Worm (Caenorhabditis elegans): ENCODE measurements around the gene T24E12.10.
"Not testable (repeated sequence)": the region's sequence is repeated elsewhere in the genome, so short reads cannot be mapped to it uniquely, and the experiment has no call there.

The T24E12.10 gene

DNA sequence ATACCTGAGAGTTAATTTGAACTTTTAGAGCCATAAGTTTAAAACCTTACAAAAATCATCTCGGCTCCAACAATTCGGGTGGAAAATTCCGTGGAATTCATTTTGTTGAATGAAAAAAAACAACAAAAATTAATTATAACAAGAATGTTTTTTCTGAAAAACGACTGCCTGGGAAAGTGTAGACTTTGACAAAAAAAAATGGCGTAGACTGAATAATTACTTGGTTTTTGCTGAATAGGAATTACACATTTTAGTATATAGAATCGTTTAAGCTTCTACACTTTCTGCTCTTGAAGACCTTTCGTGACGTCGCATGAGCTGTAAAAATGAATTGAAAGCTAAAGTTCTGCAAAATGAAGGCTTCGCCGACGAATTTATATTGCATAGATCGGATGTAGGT lies 8.5 kb downstream of the T24E12.10 start, which contains the start of gene srx-112:
Gene srx-112 (minus strand): TSS at position 101 of the 400 bp plus-strand sequence.
- TF ChIP-seq pha-4 (tag; optimal IDR thresholded peaks at IDR 0.05) (no peak), syd-9 (tag; optimal IDR thresholded peaks at IDR 0.05) (no peak), ceh-19 (GFP tag; optimal IDR thresholded peaks at IDR 0.05) (no peak), pax-1 (tag; optimal IDR thresholded peaks at IDR 0.05) (no peak), dmd-4 (tag; optimal IDR thresholded peaks at IDR 0.05; ENCODE audit: borderline replicate concordance) (no peak), tbx-2 (tag; optimal IDR thresholded peaks at IDR 0.05) (no peak), nfya-1 (tag; optimal IDR thresholded peaks at IDR 0.05) (no peak), hlh-8 (tag; optimal IDR thresholded peaks at IDR 0.05) (no peak), che-1 (tag; optimal IDR thresholded peaks at IDR 0.05) (no peak)

DNA sequence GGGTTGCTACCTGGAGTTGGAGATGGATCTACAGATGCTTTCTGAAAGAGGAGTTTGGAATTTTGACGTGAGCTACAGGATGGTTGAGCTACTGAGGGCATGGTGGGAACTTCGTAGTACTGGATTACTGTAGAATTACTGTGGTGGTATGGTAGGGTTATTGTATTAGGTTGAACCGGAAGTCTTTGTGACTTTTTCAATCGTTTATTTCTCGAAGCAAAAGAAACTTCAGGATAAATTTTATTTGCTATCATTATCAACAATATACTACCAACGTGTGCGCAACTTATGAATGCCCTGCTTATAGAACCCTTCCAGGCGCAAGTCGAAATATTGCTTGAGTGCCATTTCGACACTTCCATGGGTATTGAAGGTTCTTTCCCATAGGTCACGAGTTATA lies 11.4 kb downstream of the T24E12.10 start, which contains the start of gene T24E12.6:
Gene T24E12.6 (minus strand): TSS at position 101 of the 400 bp plus-strand sequence.
- TF ChIP-seq hlh-13 (GFP tag; optimal IDR thresholded peaks at IDR 0.05); lim-6 (tag; optimal IDR thresholded peaks at IDR 0.05); ref-2 (tag; optimal IDR thresholded peaks at IDR 0.05): not testable (repeated sequence)

DNA sequence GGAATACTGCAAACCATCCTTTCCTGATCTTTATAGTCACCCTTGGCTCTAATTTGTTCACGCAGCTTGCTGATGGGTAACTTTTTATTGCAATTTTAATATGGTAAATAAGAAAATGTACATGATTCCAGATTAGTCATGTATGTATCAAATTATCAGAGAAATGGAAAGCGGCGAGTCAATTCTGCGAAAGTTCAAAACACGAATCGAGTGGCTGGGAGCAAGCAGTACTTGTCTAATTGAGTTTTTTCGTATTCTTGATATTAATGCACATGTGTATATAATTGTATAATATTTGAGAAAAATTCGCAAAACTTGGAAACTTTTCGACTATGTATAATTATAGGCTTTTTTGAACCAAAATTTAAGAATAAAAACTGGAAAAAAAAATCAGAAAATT lies 14.0 kb downstream of the T24E12.10 start, which contains the start of gene T24E12.12:
Gene T24E12.12 (plus strand): TSS at position 281 of the 400 bp plus-strand sequence.
- TF ChIP-seq zip-5 (tag; optimal IDR thresholded peaks at IDR 0.05) (no peak), fax-1 (tag; optimal IDR thresholded peaks at IDR 0.05) (no peak), pag-3 (tag; optimal IDR thresholded peaks at IDR 0.05; ENCODE audit: borderline replicate concordance) (no peak), pha-4 (tag; optimal IDR thresholded peaks at IDR 0.05) (no peak), ceh-6 (GFP tag; optimal IDR thresholded peaks at IDR 0.05) (no peak)

DNA sequence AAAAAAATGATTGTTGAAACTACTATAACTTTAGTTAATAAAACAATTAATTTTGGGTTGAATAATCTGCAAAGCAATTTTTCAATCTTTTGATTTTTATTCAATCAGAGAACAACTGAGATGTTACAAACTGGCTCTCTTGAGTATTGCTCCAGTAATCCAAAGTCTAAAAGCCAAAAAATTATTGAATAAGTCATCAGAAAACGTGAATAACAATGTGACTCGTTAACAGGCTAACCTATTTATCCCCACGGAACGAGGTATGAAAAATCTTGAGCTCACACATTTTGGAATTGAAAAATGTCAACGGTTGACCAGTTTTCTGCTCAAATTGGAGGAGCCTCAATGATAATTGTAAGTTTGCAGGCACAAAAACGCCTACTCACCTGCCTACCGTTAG lies 15.5 kb downstream of the T24E12.10 start, which contains the start of gene srx-111:
Gene srx-111 (plus strand): TSS at position 301 of the 400 bp plus-strand sequence.
- TF ChIP-seq tbx-2 (tag; optimal IDR thresholded peaks at IDR 0.05) (no peak), eyg-1 (tag; optimal IDR thresholded peaks at IDR 0.05) (no peak), mec-3 (tag; optimal IDR thresholded peaks at IDR 0.05; ENCODE audit: borderline replicate concordance) (no peak), ahr-1 (tag; optimal IDR thresholded peaks at IDR 0.05) (no peak), odd-2 (tag; optimal IDR thresholded peaks at IDR 0.05) (no peak), fax-1 (tag; optimal IDR thresholded peaks at IDR 0.05) (no peak), ceh-22 (tag; optimal IDR thresholded peaks at IDR 0.05) (no peak), C38D4.7 (GFP tag; optimal IDR thresholded peaks at IDR 0.05) (no peak), F13H6.1 (tag; optimal IDR thresholded peaks at IDR 0.05) (no peak), hlh-15 (tag; optimal IDR thresholded peaks at IDR 0.05) (no peak), sox-2 (GFP tag; IDR thresholded peaks at IDR 0.05) (no peak), ceh-19 (GFP tag; optimal IDR thresholded peaks at IDR 0.05) (no peak), elt-2 (tag; optimal IDR thresholded peaks at IDR 0.05) (no peak), nhr-11 (tag; optimal IDR thresholded peaks at IDR 0.05) (no peak), fkh-6 (tag; optimal IDR thresholded peaks at IDR 0.05) (no peak), ceh-45 (GFP tag; IDR thresholded peaks at IDR 0.05) (no peak), ceh-31 (tag; optimal IDR thresholded peaks at IDR 0.05) (no peak), rnt-1 (tag; optimal IDR thresholded peaks at IDR 0.05) (no peak), elt-4 (tag; optimal IDR thresholded peaks at IDR 0.05) (no peak), pax-1 (tag; optimal IDR thresholded peaks at IDR 0.05) (no peak)

DNA sequence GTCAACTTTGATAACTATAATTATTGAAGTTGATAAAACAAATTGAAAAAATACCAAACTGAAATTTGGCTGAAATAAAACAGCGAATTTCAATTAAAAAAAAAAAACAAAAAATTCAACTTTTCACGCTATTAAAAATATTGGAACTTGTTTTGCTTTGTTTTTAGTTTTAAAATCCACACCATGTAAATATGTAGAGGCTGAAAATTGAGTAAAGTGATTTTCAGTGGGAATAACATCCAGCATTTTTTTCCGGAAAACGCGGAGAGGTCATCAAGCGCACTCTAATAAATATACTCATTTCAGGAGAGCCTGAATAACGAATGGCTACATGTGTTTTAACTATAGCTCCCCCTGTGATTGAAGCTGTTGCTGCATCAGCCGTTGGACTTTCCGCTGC lies 19.4 kb downstream of the T24E12.10 start, which contains the start of gene rcd-1:
Gene rcd-1 (plus strand): TSS at position 301 of the 400 bp plus-strand sequence.
- no peak for TF ChIP-seq hlh-6 (tag; optimal IDR thresholded peaks at IDR 0.05)
- no peak for TF ChIP-seq sox-4 (tag; optimal IDR thresholded peaks at IDR 0.05)
- no peak for TF ChIP-seq tbx-2 (tag; optimal IDR thresholded peaks at IDR 0.05)
- TF ChIP-seq C08G9.2 (tag; optimal IDR thresholded peaks at IDR 0.05) = no peak
- no peak for TF ChIP-seq ceh-14 (tag; optimal IDR thresholded peaks at IDR 0.05)
- no peak for TF ChIP-seq ceh-34 (tag; optimal IDR thresholded peaks at IDR 0.05)
